Fruit fly (Drosophila melanogaster): ENCODE measurements around the gene Sec23.

DNA sequence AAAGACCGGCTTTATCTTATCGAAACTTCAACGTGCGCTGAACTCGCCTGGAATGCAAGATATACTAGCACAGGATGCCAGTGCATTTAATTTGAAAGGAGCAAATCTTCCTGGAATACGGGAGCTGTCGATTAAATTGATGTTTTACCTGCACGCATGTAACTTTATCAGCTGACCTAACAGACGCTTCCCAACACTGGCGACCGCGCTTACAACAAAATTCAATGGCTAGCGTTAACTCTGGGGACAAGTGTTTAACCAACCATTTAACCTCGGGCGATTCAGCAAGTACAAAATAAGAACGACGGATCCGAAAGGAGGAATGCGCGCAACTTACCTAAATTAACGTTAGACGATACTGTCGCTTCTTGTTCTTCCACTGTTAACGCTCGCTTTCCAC lies 37.1 kb upstream of the Sec23 start:
- TF ChIP-seq psq (GFP tag; optimal IDR thresholded peaks at IDR 0.05) (no peak), GATAd (GFP tag; optimal IDR thresholded peaks at IDR 0.05) (no peak), Myc (optimal IDR thresholded peaks at IDR 0.05) (no peak), Dif (GFP tag; optimal IDR thresholded peaks at IDR 0.05; ENCODE audit: partially characterized antibody) (no peak), lola (GFP tag; optimal IDR thresholded peaks at IDR 0.05) (no peak), Vsx2 (GFP tag; optimal IDR thresholded peaks at IDR 0.05; ENCODE audit: partially characterized antibody) (no peak)

Measured in whole organism, wandering third instar larva.